Fruit fly (Drosophila melanogaster): ENCODE measurements around the gene CG31643.
A peak's percentile ranks its signal among the peaks of the same experiment; 100 is the strongest.

CG31643 gene

DNA sequence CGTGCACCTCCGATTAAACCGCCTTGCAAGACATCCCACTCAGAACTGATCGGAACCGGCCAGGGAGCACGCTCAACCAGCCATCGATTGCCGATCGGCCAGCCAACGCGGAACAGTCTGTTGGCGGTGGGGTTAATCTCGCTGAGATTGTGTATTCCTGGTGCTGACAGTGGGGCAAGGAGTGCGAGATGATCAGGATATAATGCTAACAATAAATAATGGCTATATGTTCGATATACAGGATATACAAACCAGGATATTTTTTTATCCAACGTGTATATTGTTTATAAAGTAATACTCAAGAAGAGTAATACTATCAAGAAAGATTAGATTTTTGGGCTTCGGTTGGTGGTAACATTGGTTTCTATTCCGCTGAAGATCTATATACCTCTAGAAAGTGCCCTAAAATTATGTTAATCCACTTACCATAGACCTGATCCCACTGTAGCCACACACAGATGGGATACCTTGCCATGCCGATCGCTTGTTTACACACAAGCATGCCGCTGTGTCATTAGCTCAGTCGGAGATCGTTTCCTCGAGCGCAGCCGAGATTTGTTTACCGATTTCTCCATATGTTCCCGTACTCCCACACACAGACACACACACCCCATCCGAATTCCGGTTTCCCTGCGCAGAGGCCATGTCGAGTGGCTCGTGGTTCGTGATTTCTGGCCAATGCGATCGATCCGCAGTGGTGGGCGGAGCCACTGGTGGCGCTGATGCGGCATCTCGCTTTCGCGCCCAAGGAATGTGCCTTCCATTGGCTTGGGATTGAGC is 18.4 kb upstream of the CG31643 start, which contains the start of gene H2.0 (continued):
- TF ChIP-seq amos (GFP tag; IDR thresholded peaks at IDR 0.05; ENCODE audit: partially characterized antibody): no peak
- no peak for TF ChIP-seq hkb (optimal IDR thresholded peaks at IDR 0.05)
- 0 out of 2 replicates have a peak, but pooled peaks have one; percentile 24 for TF ChIP-seq hkb (GFP tag; IDR thresholded peaks at IDR 0.05)
- TF ChIP-seq cato (GFP tag; optimal IDR thresholded peaks at IDR 0.05; ENCODE audit: borderline replicate concordance): no peak
- no peak for TF ChIP-seq ap (GFP tag; IDR thresholded peaks at IDR 0.05)
- peak; percentile 45 for TF ChIP-seq CG12391 (tag; optimal IDR thresholded peaks at IDR 0.05)
- TF ChIP-seq Dek (tag; optimal IDR thresholded peaks at IDR 0.05): no peak
- TF ChIP-seq org-1 (GFP tag; optimal IDR thresholded peaks at IDR 0.05): peak; percentile 39

DNA sequence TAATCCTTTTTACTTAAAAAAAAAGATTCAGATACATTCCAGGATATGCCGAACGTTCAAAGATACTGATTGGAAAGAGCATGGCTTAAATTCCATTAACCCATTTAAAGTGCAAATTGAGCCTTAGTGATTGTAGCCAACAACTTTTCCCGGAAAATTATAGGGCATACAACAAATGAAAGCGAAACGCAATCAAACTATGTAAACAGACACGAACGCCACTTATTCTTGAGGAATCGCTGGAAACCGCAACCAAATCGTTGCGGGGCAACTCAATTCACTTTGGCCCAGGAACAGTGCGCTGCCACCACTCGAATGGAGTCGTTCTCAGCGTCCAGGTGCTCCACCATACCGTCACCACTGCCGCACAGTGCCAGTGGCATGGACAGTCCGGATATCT is 17.4 kb upstream of the CG31643 start, which contains the start of gene CG13996:
Gene CG13996 (plus strand): TSS at position 301 of the 400 bp plus-strand sequence.
- TF ChIP-seq hb (GFP tag; IDR thresholded peaks at IDR 0.05; ENCODE audit: partially characterized antibody): no peak
- TF ChIP-seq knrl (GFP tag; IDR thresholded peaks at IDR 0.05; ENCODE audit: partially characterized antibody): no peak
- TF ChIP-seq sna (GFP tag; IDR thresholded peaks at IDR 0.05; ENCODE audit: partially characterized antibody): no peak
- TF ChIP-seq ara (GFP tag; IDR thresholded peaks at IDR 0.05): no peak
- TF ChIP-seq Elba2 (GFP tag; optimal IDR thresholded peaks at IDR 0.05): no peak
- no peak for TF ChIP-seq CG18476 (GFP tag; optimal IDR thresholded peaks at IDR 0.05)
- no peak for TF ChIP-seq CG12659 (GFP tag; optimal IDR thresholded peaks at IDR 0.05)
- no peak for TF ChIP-seq cg (GFP tag; optimal IDR thresholded peaks at IDR 0.05)
- no peak for TF ChIP-seq grn (GFP tag; optimal IDR thresholded peaks at IDR 0.05)
- TF ChIP-seq trem (tag; optimal IDR thresholded peaks at IDR 0.05): no peak
- TF ChIP-seq CG6272 (GFP tag; IDR thresholded peaks at IDR 0.05): no peak
- TF ChIP-seq CG2678 (tag; optimal IDR thresholded peaks at IDR 0.05): no peak
- no peak for TF ChIP-seq tll (GFP tag; optimal IDR thresholded peaks at IDR 0.05)
- no peak for TF ChIP-seq chinmo (GFP tag; IDR thresholded peaks at IDR 0.05; ENCODE audit: partially characterized antibody)

DNA sequence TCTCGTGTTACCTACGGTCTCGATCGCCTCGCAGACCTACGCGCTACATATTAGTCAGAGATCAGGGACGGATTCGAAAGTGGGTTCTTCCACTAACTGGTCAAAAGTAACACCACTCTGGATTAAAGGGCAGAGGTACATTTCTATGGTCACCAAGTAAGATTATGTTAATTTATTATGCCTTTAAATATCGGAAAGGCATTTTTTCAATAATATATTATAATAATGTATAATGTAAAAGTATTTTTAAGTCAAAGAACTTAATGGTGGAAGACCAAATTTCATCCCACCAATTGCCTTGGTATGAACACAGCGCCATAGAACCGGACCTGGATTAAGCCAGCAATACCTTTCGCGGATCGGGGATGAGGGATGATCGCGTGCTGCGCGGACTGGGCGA is 15.1 kb upstream of the CG31643 start:
- TF ChIP-seq croc (GFP tag; conservative IDR thresholded peaks at IDR 0.05) (peak; percentile 33; the same call in 1 of the 3 replicates), CG17829 (tag; optimal IDR thresholded peaks at IDR 0.05) (peak; percentile 40), disco-r (GFP tag; optimal IDR thresholded peaks at IDR 0.05) (no peak), CG4424 (GFP tag; optimal IDR thresholded peaks at IDR 0.05) (peak; percentile 13), D19B (GFP tag; optimal IDR thresholded peaks at IDR 0.05) (no peak), fd96Cb (tag; optimal IDR thresholded peaks at IDR 0.05) (peak; percentile 23), lab (GFP tag; optimal IDR thresholded peaks at IDR 0.05) (peak; percentile 4), CG7839 (tag; optimal IDR thresholded peaks at IDR 0.05) (peak; percentile 42), CG17361 (GFP tag; IDR thresholded peaks at IDR 0.05) (peak; percentile 61), trem (tag; optimal IDR thresholded peaks at IDR 0.05) (peak; percentile 7), nerfin-2 (GFP tag; IDR thresholded peaks at IDR 0.05; ENCODE audit: partially characterized antibody) (no peak), CG15696 (tag; optimal IDR thresholded peaks at IDR 0.05) (peak; percentile 65), Ssrp (tag; optimal IDR thresholded peaks at IDR 0.05) (peak; percentile 44), phol (tag; optimal IDR thresholded peaks at IDR 0.05) (peak; percentile 58), dmrt99B (tag; optimal IDR thresholded peaks at IDR 0.05) (peak; percentile 29), zen (tag; optimal IDR thresholded peaks at IDR 0.05) (peak; percentile 16), CG6689 (GFP tag; IDR thresholded peaks at IDR 0.05) (0 out of 2 replicates have a peak, but pooled peaks have one; percentile 24), Gug (GFP tag; IDR thresholded peaks at IDR 0.05) (0 out of 4 replicates have a peak, but pooled peaks have one; percentile 36), E2f1 (GFP tag; IDR thresholded peaks at IDR 0.05) (no peak), lola (GFP tag; optimal IDR thresholded peaks at IDR 0.05) (peak in 1 of 3 experiments; percentile 58), CG9876 (GFP tag; optimal IDR thresholded peaks at IDR 0.05) (no peak), Xbp1 (GFP tag; optimal IDR thresholded peaks at IDR 0.05) (peak; percentile 3), Stat92E (GFP tag; optimal IDR thresholded peaks at IDR 0.05) (no peak), CG8359 (GFP tag; optimal IDR thresholded peaks at IDR 0.05; ENCODE audit: borderline replicate concordance) (peak; percentile 6)

All from whole organism, embryonic.